Worm (Caenorhabditis elegans) whole organism, L4 larva: Measurements from ENCODE around the gene F54B3.1.
A peak's percentile ranks its signal among the peaks of the same experiment; 100 is the strongest.

Experiments used
- D1046.2 ChIP-seq: fragments of 200-800 bp; sonication (Bioruptor generic); IDR thresholded peaks from 2 replicates; pipeline ENCODE4 v1.3.6; 2022; ENCODE audit warnings: missing genetic modification characterization, missing compliant biosample characterization
- F26F4.8 ChIP-seq: fragments of 200-800 bp; sonication (Bioruptor generic); conservative IDR thresholded peaks from 2 replicates; pipeline ENCODE4 v1.3.6; 2022; ENCODE audit warnings: missing genetic modification characterization, missing compliant biosample characterization
- F44E2.7 ChIP-seq: fragments of 200-800 bp; sonication (Bioruptor generic); IDR thresholded peaks from 2 replicates; pipeline ENCODE4 v2.1.2; 2022; ENCODE audit warnings: missing genetic modification characterization, missing compliant biosample characterization
- F49E8.2 ChIP-seq: sonication (generic microtip); optimal IDR thresholded peaks from 2 replicates; lab custom pipeline; 2016; ENCODE audit warnings: missing compliant biosample characterization, mild to moderate bottlenecking, missing genetic modification characterization, borderline replicate concordance
- Y5F2A.4 ChIP-seq: fragments of 200-800 bp; sonication (Bioruptor generic); optimal IDR thresholded peaks from 2 replicates; lab custom pipeline; 2018; ENCODE audit warnings: mild to moderate bottlenecking, missing genetic modification characterization, missing compliant biosample characterization
- ZK337.2 ChIP-seq: fragments of 200-800 bp; sonication (Bioruptor generic); IDR thresholded peaks from 2 replicates; pipeline ENCODE4 v1.3.6; 2022; ENCODE audit warnings: missing genetic modification reagents, missing genetic modification characterization, missing compliant biosample characterization
- ama-1 ChIP-seq: fragments of 150-350 bp; optimal IDR thresholded peaks from 2 replicates; lab custom pipeline; 2014; ENCODE audit warnings: inconsistent platforms, mixed read lengths
- ceh-20 ChIP-seq: fragments of 200-800 bp; sonication (Bioruptor generic); IDR thresholded peaks from 2 replicates; pipeline ENCODE4 v1.3.6; 2022; ENCODE audit warnings: missing genetic modification reagents, missing genetic modification characterization, missing compliant biosample characterization
- ces-1 ChIP-seq: fragments of 150-350 bp; sonication (generic microtip); optimal IDR thresholded peaks from 4 replicates; lab custom pipeline; 2014; ENCODE audit warnings: missing biosample characterization, missing genetic modification reagents, missing genetic modification characterization
- daf-12 ChIP-seq: fragments of 150-350 bp; optimal IDR thresholded peaks from 2 replicates; lab custom pipeline; 2014; ENCODE audit warnings: missing biosample characterization, missing genetic modification reagents, missing genetic modification characterization
- daf-16 ChIP-seq, 3 experiments: sonication (generic microtip); optimal IDR thresholded peaks; 2 replicates each; lab custom pipeline; 2016 to 2017; ENCODE audit warnings: missing genetic modification characterization in 3 of 3, missing genetic modification reagents in 3 of 3, mild to moderate bottlenecking in 2 of 3, missing compliant biosample characterization in 2 of 3, missing biosample characterization in 1 of 3, moderate library complexity in 1 of 3
- daf-19 ChIP-seq: fragments of 200-800 bp; sonication (Bioruptor generic); conservative IDR thresholded peaks from 2 replicates; pipeline ENCODE4 v1.3.6; 2022; ENCODE audit warnings: missing genetic modification characterization, missing compliant biosample characterization
- dmd-6 ChIP-seq: fragments of 200-800 bp; sonication (Bioruptor generic); IDR thresholded peaks from 2 replicates; pipeline ENCODE4 v1.3.6; 2022; ENCODE audit warnings: missing genetic modification reagents, missing genetic modification characterization, missing compliant biosample characterization
- dmd-9 ChIP-seq: fragments of 200-800 bp; sonication (Bioruptor generic); IDR thresholded peaks from 2 replicates; pipeline ENCODE4 v1.3.6; 2022; ENCODE audit warnings: missing genetic modification reagents, missing genetic modification characterization, missing compliant biosample characterization
- egl-27 ChIP-seq: sonication (generic microtip); optimal IDR thresholded peaks from 3 replicates; lab custom pipeline; 2017; ENCODE audit warnings: missing biosample characterization, missing genetic modification reagents, missing genetic modification characterization
- egl-43 ChIP-seq: fragments of 200-800 bp; sonication (Bioruptor generic); IDR thresholded peaks from 2 replicates; pipeline ENCODE4 v1.3.6; 2022; ENCODE audit warnings: missing genetic modification reagents, missing genetic modification characterization, missing compliant biosample characterization
- fkh-10 ChIP-seq: fragments of 150-350 bp; optimal IDR thresholded peaks from 2 replicates; lab custom pipeline; 2014; ENCODE audit warnings: missing biosample characterization, missing genetic modification reagents, missing genetic modification characterization
- hif-1 ChIP-seq, 2 experiments: sonication (generic microtip); optimal IDR thresholded peaks; 2 replicates each; lab custom pipeline; 2016 to 2017; ENCODE audit warnings: missing compliant biosample characterization in 2 of 2, missing genetic modification characterization in 2 of 2, missing genetic modification reagents in 2 of 2, missing genotype in 2 of 2, mild to moderate bottlenecking in 1 of 2
- hmg-1.1 ChIP-seq: fragments of 200-800 bp; sonication (Bioruptor generic); IDR thresholded peaks from 2 replicates; pipeline ENCODE4 v1.3.6; 2022; ENCODE audit warnings: missing genetic modification reagents, missing genetic modification characterization, missing compliant biosample characterization
- lin-1 ChIP-seq: fragments of 200-800 bp; sonication (Bioruptor generic); IDR thresholded peaks from 2 replicates; pipeline ENCODE4 v1.3.6; 2022; ENCODE audit warnings: missing genetic modification reagents, missing genetic modification characterization, missing compliant biosample characterization
- lin-29 ChIP-seq: fragments of 200-800 bp; sonication (Bioruptor generic); IDR thresholded peaks from 2 replicates; pipeline ENCODE4 v1.3.6; 2022; ENCODE audit warnings: missing genetic modification reagents, missing genetic modification characterization, missing compliant biosample characterization
- lin-38 ChIP-seq: fragments of 200-800 bp; sonication (Bioruptor generic); IDR thresholded peaks from 2 replicates; pipeline ENCODE4 v1.3.6; 2022; ENCODE audit warnings: missing genetic modification reagents, missing genetic modification characterization, missing compliant biosample characterization
- madf-5 ChIP-seq, 2 experiments: fragments of 200-800 bp; sonication (Bioruptor generic); IDR thresholded peaks; 2 replicates each; pipeline ENCODE4 v1.3.6; 2022; ENCODE audit warnings: missing compliant biosample characterization in 2 of 2, missing genetic modification characterization in 2 of 2
- madf-9 ChIP-seq: fragments of 200-800 bp; sonication (Bioruptor generic); conservative IDR thresholded peaks from 2 replicates; pipeline ENCODE4 v1.3.6; 2022; ENCODE audit warnings: missing genetic modification reagents, missing genetic modification characterization, missing compliant biosample characterization
- mes-2 ChIP-seq: sonication (generic microtip); optimal IDR thresholded peaks from 2 replicates; lab custom pipeline; 2016; ENCODE audit warnings: missing genotype, mild to moderate bottlenecking, missing genetic modification characterization, missing compliant biosample characterization; ENCODE audit not compliant: poor library complexity, severe bottlenecking
- nhr-10 ChIP-seq: fragments of 150-350 bp; optimal IDR thresholded peaks from 2 replicates; lab custom pipeline; 2014; ENCODE audit warnings: missing biosample characterization, missing genetic modification characterization
- nhr-25 ChIP-seq: sonication (generic microtip); optimal IDR thresholded peaks from 2 replicates; lab custom pipeline; 2017; ENCODE audit warnings: missing genetic modification characterization, mild to moderate bottlenecking, missing compliant biosample characterization, antibody characterized with exemption, moderate library complexity, borderline replicate concordance; ENCODE audit not compliant: insufficient read depth
- nhr-28 ChIP-seq: fragments of 150-350 bp; optimal IDR thresholded peaks from 2 replicates; lab custom pipeline; 2014; ENCODE audit warnings: missing biosample characterization, missing genetic modification characterization
- nhr-42 ChIP-seq: fragments of 200-800 bp; sonication (Bioruptor generic); IDR thresholded peaks from 2 replicates; pipeline ENCODE4 v1.3.6; 2022; ENCODE audit warnings: missing genetic modification characterization, missing compliant biosample characterization
- nhr-76 ChIP-seq: fragments of 150-350 bp; optimal IDR thresholded peaks from 2 replicates; lab custom pipeline; 2014; ENCODE audit warnings: missing biosample characterization, missing genetic modification characterization
- pqm-1 ChIP-seq: sonication (generic microtip); optimal IDR thresholded peaks from 2 replicates; lab custom pipeline; 2017; ENCODE audit warnings: missing biosample characterization, missing genetic modification characterization
- rbr-2 ChIP-seq: sonication (generic microtip); optimal IDR thresholded peaks from 2 replicates; lab custom pipeline; 2016; ENCODE audit warnings: missing genotype, missing genetic modification characterization, missing compliant biosample characterization
- sdz-12 ChIP-seq: fragments of 200-800 bp; sonication (Bioruptor generic); optimal IDR thresholded peaks from 2 replicates; lab custom pipeline; 2018; ENCODE audit warnings: mild to moderate bottlenecking, missing genetic modification characterization, missing compliant biosample characterization
- set-16 ChIP-seq: fragments of 200-800 bp; sonication (Bioruptor generic); IDR thresholded peaks from 2 replicates; pipeline ENCODE4 v1.3.6; 2022; ENCODE audit warnings: missing genetic modification reagents, missing genetic modification characterization, missing compliant biosample characterization
- tag-97 ChIP-seq: fragments of 200-800 bp; sonication (Bioruptor generic); IDR thresholded peaks from 2 replicates; pipeline ENCODE4 v1.3.6; 2022; ENCODE audit warnings: missing genetic modification characterization, missing compliant biosample characterization
- unc-62 ChIP-seq, 3 experiments: fragments of 150-350 bp in 1 of 3; sonication (generic microtip); optimal IDR thresholded peaks in 2 of 3; peaks in 1 of 3; 1 replicate in 1 of 3; 2 replicates in 2 of 3; lab custom pipeline; 2014 to 2017; ENCODE audit warnings: missing biosample characterization in 3 of 3, missing genetic modification characterization in 3 of 3, missing genetic modification reagents in 3 of 3, missing genotype in 1 of 3
- zfp-2 ChIP-seq: sonication (generic microtip); optimal IDR thresholded peaks from 2 replicates; lab custom pipeline; 2016; ENCODE audit warnings: mild to moderate bottlenecking, missing genetic modification characterization, missing compliant biosample characterization
- zip-2 ChIP-seq: fragments of 150-350 bp; optimal IDR thresholded peaks from 2 replicates; lab custom pipeline; 2014; ENCODE audit warnings: missing biosample characterization, missing genetic modification characterization

F54B3.1 gene

ce11 chrII:10245612-10246011, 5.5 kb upstream of the F54B3.1 start:
- no peak for TF ChIP-seq Y5F2A.4
- TF ChIP-seq unc-62 (GFP tag; optimal IDR thresholded peaks at IDR 0.05 in 1 of 2; lab: Kevin White, UChicago) = peak in 1 of 2 experiments; percentile 92
- TF ChIP-seq unc-62 (tag; optimal IDR thresholded peaks at IDR 0.05; lab: Kevin White, UChicago) = no peak
- TF ChIP-seq nhr-76 = no peak
- no peak for TF ChIP-seq daf-12 (tag; lab: Kevin White, UChicago)
- no peak for TF ChIP-seq zip-2 (tag; lab: Kevin White, UChicago)

ce11 chrII:10247154-10247553, 3.9 kb upstream of the F54B3.1 start:
- TF ChIP-seq dmd-9 = no peak
- TF ChIP-seq madf-5 (GFP tag; IDR thresholded peaks at IDR 0.05; lab: Robert Waterston, UW) = 0 out of 4 replicates have a peak, but pooled peaks of 1 of the 2 experiments have one; percentile 47
- TF ChIP-seq F44E2.7 (GFP tag; lab: Robert Waterston, UW) = no peak
- TF ChIP-seq nhr-25 (tag; lab: Kevin White, UChicago) = no peak
- TF ChIP-seq daf-19 (GFP tag; lab: Robert Waterston, UW) = 0 out of 2 replicates have a peak, but pooled peaks have one; percentile 65
- TF ChIP-seq lin-38 = 0 out of 2 replicates have a peak, but pooled peaks have one; percentile 4
- TF ChIP-seq, all 104 proteins: peak for 3

DNA sequence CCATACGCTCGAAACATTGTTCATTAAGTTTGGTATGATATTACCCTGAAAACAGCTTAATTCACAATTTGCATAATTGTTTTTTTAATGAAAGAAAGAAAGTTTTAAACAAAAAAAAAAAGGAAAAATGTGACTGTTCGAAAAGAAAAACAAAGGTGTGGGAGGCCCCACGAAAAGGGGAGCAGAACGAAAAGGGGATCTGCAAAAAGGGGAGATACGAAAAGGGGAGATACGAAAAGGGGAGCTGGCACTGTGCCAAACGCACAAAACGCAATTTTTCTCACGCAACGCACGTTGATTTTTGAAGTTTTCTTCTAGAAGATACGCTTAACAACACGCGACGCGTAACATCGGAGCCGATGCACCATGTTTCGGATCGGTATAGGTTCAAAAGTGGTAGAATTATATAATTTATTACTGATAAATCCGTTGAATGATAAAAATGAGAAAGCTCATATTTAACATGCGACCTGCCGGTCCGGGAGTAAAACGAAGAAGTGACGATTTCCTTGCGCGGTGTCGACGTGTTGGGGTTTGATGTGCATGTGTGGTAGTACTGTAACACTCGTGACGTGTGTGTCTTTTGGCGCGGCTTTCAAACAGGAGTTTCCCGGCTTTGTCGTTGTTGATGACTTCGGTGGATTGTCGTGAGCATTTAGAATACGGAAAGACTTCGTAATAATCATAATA, 3.3 kb upstream of the F54B3.1 start, which contains the start of gene nrde-2:
nrde-2 (minus strand) TSS at position 45 of the 690 bp plus-strand sequence.
- TF ChIP-seq egl-43 (GFP tag; lab: Robert Waterston, UW) (peak; percentile 37; the same call in 1 of the 2 replicates), madf-9 (GFP tag; lab: Robert Waterston, UW) (0 out of 2 replicates have a peak, but pooled peaks have one; percentile 43), ZK337.2 (GFP tag; lab: Robert Waterston, UW) (0 out of 2 replicates have a peak, but pooled peaks have one; percentile 9), hmg-1.1 (GFP tag; lab: Robert Waterston, UW) (0 out of 2 replicates have a peak, but pooled peaks have one; percentile 33), dmd-6 (0 out of 2 replicates have a peak, but pooled peaks have one; percentile 26), mes-2 (tag; lab: Kevin White, UChicago) (peak; percentile 72), D1046.2 (peak; percentile 66; the same call in 1 of the 2 replicates), nhr-42 (GFP tag; lab: Robert Waterston, UW) (peak; percentile 12; the same call in 1 of the 2 replicates)

DNA sequence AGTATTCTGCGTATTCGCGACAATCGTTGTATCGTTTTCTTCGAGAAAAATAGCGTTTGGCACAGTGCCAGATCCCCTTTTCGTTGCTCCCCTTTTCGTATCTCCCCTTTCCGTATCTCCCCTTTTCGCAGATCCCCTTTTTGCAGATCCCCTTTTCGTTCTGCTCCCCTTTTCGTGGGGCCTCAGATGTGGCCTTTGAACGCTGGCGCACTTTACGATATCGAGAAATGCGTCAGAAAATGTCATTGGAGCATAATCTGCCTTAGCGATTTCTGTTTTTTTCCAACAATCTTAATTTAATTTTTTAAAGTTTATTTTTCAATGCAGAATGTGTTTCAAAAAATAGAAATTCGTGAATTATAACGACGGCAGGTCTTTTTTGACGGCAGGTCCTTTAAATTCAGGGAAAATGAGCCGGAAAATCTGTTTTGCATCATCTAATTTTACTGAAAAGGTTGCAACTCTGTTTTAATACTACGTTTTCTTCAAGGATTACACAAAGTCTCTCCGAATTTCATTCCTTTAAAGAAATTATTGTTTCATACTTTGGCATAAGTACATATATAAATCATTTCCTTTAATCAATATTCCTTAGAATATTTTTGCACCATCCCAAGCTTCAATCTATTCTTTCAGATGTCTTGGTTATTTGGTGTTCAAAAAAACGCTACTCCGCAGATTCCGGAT, 2.6 kb upstream of the F54B3.1 start, which contains the start of gene atad-3:
atad-3 (plus strand) TSS at position 637 of the 687 bp plus-strand sequence.
- TF ChIP-seq hmg-1.1 (GFP tag; lab: Robert Waterston, UW) = peak; percentile 98
- no peak for TF ChIP-seq nhr-25 (tag; lab: Kevin White, UChicago)
- TF ChIP-seq hif-1 (tag; optimal IDR thresholded peaks at IDR 0.05; lab: Kevin White, UChicago) = peak in 1 of 2 experiments; percentile 92
- no peak for TF ChIP-seq Y5F2A.4
- TF ChIP-seq dmd-6 = peak; percentile 97
- peak; percentile 68 for TF ChIP-seq nhr-28 (tag; lab: Kevin White, UChicago)
- TF ChIP-seq F26F4.8 (GFP tag; lab: Robert Waterston, UW) = no peak
- peak; percentile 25 for TF ChIP-seq nhr-10 (tag; lab: Kevin White, UChicago)
- peak; percentile 93 for TF ChIP-seq madf-9 (GFP tag; lab: Robert Waterston, UW)
- TF ChIP-seq F49E8.2 = peak; percentile 7
- TF ChIP-seq zip-2 (tag; lab: Kevin White, UChicago) = no peak
- TF ChIP-seq madf-5 (GFP tag; IDR thresholded peaks at IDR 0.05; lab: Robert Waterston, UW) = peak; percentile 91 to 96; a peak in 3 of 4 replicates
- peak; percentile 80; the same call in 1 of the 2 replicates for TF ChIP-seq lin-29
- TF ChIP-seq ZK337.2 (GFP tag; lab: Robert Waterston, UW) = peak; percentile 98
- TF ChIP-seq ama-1 (lab: Kevin White, UChicago) = no peak
- peak; percentile 97 for TF ChIP-seq ceh-20 (GFP tag; lab: Robert Waterston, UW)
- peak; percentile 41 for TF ChIP-seq zfp-2
- no peak for TF ChIP-seq sdz-12 (GFP tag; lab: Kevin White, UChicago)
- TF ChIP-seq rbr-2 (tag; lab: Kevin White, UChicago) = peak; percentile 87
- 0 out of 2 replicates have a peak, but pooled peaks have one; percentile 66 for TF ChIP-seq tag-97
- peak; percentile 58 for TF ChIP-seq set-16 (GFP tag; lab: Robert Waterston, UW)
- no peak for TF ChIP-seq pqm-1 (tag; lab: Kevin White, UChicago)
- peak; percentile 59; the same call in 1 of the 2 replicates for TF ChIP-seq lin-1 (GFP tag; lab: Robert Waterston, UW)
- peak; percentile 95 for TF ChIP-seq lin-38
- peak in 1 of 2 experiments; percentile 37 for TF ChIP-seq daf-16 (GFP tag; optimal IDR thresholded peaks at IDR 0.05; lab: Kevin White, UChicago)
- peak; percentile 24 for TF ChIP-seq daf-16 (tag; optimal IDR thresholded peaks at IDR 0.05; lab: Kevin White, UChicago)
- peak; percentile 48 for TF ChIP-seq fkh-10 (GFP tag; lab: Kevin White, UChicago)
- no peak for TF ChIP-seq ces-1 (GFP tag; lab: Kevin White, UChicago)
- TF ChIP-seq egl-27 (tag; lab: Kevin White, UChicago) = no peak
